Worm (Caenorhabditis elegans) whole organism, young adult: Measurements from ENCODE around the gene his-32.

Source experiments
- sptf-2 ChIP-seq: fragments of 200-800 bp; sonication (Bioruptor generic); optimal IDR thresholded peaks from 2 replicates; lab custom pipeline; 2018; ENCODE audit warnings: mild to moderate bottlenecking, missing genetic modification characterization, missing compliant biosample characterization
- ztf-18 ChIP-seq: sonication (generic microtip); optimal IDR thresholded peaks from 2 replicates; lab custom pipeline; 2016; ENCODE audit warnings: missing genotype, mild to moderate bottlenecking, missing genetic modification characterization, missing compliant biosample characterization
- ztf-6 ChIP-seq: fragments of 200-800 bp; sonication (Bioruptor generic); IDR thresholded peaks from 2 replicates; pipeline ENCODE4 v1.3.6; 2022; ENCODE audit warnings: missing genetic modification reagents, missing genetic modification characterization, missing compliant biosample characterization

ce11 chrIV:8300468-8300867 is 33.6 kb upstream of the his-32 start, which contains the start of gene F35H10.5:
- no peak for TF ChIP-seq ztf-6 (GFP tag; lab: Robert Waterston, UW)
- no peak for TF ChIP-seq sptf-2 (GFP tag; lab: Kevin White, UChicago)
- no peak for TF ChIP-seq ztf-18 (tag; lab: Kevin White, UChicago)
